Worm (Caenorhabditis elegans) whole organism, L4/young adult: ENCODE results near the gene B0393.9.

ENCODE experiments used
- W03F9.2 ChIP-seq: fragments of 150-350 bp; optimal IDR thresholded peaks from 2 replicates; lab custom pipeline; 2014; ENCODE audit warnings: missing biosample characterization, missing genetic modification characterization
- him-1 ChIP-seq: sonication (generic microtip); optimal IDR thresholded peaks from 2 replicates; lab custom pipeline; 2016; ENCODE audit warnings: missing genotype, missing genetic modification reagents, missing genetic modification characterization, missing compliant biosample characterization

ce11 chrIII:4829440-4829839, 49.5 kb upstream of the B0393.9 start, which contains the start of gene F26A1.9:
- TF ChIP-seq W03F9.2 (tag; lab: Kevin White, UChicago) (no peak), him-1 (no peak)
